Fruit fly (Drosophila melanogaster): ENCODE results near the gene CG14042.

CG14042 gene

DNA sequence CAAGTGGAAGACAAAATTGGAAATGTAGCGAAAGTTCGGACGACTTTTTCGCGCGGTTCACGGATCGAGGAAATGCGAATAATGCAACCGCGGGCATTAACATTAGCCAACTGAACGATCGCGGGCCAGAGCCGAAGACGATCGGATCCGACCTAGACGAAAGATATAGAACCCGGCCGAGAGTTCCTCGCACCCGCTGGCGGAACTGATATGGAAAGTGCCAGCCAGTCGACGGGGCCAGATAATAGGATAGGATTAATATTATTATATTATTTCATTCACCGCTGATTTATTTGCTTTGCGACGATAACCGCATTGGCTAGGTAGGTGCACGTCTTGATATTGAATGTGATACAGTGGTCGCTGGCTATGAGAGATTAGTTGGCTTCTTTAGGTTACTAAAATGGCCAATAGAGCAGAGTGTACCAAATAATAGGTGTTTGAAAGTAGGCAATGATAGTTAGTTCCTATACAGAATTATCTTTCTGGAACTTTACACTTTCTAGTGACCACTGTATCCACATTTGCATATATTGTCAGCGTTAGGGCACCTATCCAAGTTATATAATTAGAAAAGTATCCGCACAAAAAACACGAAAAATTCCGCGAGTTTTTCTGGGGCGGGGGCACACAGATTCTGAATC, 38.0 kb upstream of the CG14042 start (continued):
- TF ChIP-seq Eip74EF (GFP tag; optimal IDR thresholded peaks at IDR 0.05) (no peak), CG7372 (GFP tag; IDR thresholded peaks at IDR 0.05) (peak; percentile 63), slbo (GFP tag; IDR thresholded peaks at IDR 0.05) (peak; percentile 85), CG15696 (tag; optimal IDR thresholded peaks at IDR 0.05) (peak; percentile 76), CG32532 (GFP tag; IDR thresholded peaks at IDR 0.05) (peak; percentile 84), CG15073 (GFP tag; optimal IDR thresholded peaks at IDR 0.05) (peak; percentile 30), ems (GFP tag; optimal IDR thresholded peaks at IDR 0.05) (peak; percentile 61), CG11504 (tag; optimal IDR thresholded peaks at IDR 0.05) (peak; percentile 78), CG1529 (GFP tag; optimal IDR thresholded peaks at IDR 0.05) (no peak), Rx (GFP tag; IDR thresholded peaks at IDR 0.05) (peak; percentile 64), CG31441 (GFP tag; IDR thresholded peaks at IDR 0.05) (peak; percentile 54; the same call in 1 of the 2 replicates), Hr51 (GFP tag; optimal IDR thresholded peaks at IDR 0.05) (peak; percentile 36 to 64), prd (optimal IDR thresholded peaks at IDR 0.05) (no peak), prd (GFP tag; IDR thresholded peaks at IDR 0.05) (peak; percentile 87), gcm (GFP tag; optimal IDR thresholded peaks at IDR 0.05) (no peak), sr (GFP tag; IDR thresholded peaks at IDR 0.05) (peak; percentile 22; the same call in 1 of the 3 replicates), CG18764 (GFP tag; optimal IDR thresholded peaks at IDR 0.05) (peak; percentile 42), CG4404 (GFP tag; IDR thresholded peaks at IDR 0.05) (peak; percentile 78), peb (GFP tag; IDR thresholded peaks at IDR 0.05) (no peak), Deaf1 (tag; optimal IDR thresholded peaks at IDR 0.05) (peak; percentile 41), CG6254 (GFP tag; optimal IDR thresholded peaks at IDR 0.05) (peak; percentile 34), scrt (GFP tag; optimal IDR thresholded peaks at IDR 0.05) (peak; percentile 52), Kr (GFP tag; optimal IDR thresholded peaks at IDR 0.05) (no peak), pros (GFP tag; optimal IDR thresholded peaks at IDR 0.05) (no peak), CG2202 (tag; optimal IDR thresholded peaks at IDR 0.05) (peak; percentile 25), cwo (GFP tag; optimal IDR thresholded peaks at IDR 0.05) (peak; percentile 41), ttk (GFP tag; IDR thresholded peaks at IDR 0.05) (peak; percentile 72; the same call in 1 of the 2 replicates), CG7357 (GFP tag; IDR thresholded peaks at IDR 0.05) (peak; percentile 55; the same call in 1 of the 3 replicates), cad (GFP tag; optimal IDR thresholded peaks at IDR 0.05) (no peak), Ravus (GFP tag; IDR thresholded peaks at IDR 0.05) (no peak; the same call in 1 of the 2 replicates), tgo (GFP tag; IDR thresholded peaks at IDR 0.05) (peak; percentile 73), Adf1 (GFP tag; IDR thresholded peaks at IDR 0.05) (no peak), Spps (tag; optimal IDR thresholded peaks at IDR 0.05) (no peak), CG14965 (GFP tag; optimal IDR thresholded peaks at IDR 0.05; ENCODE audit: borderline replicate concordance) (no peak), HmgD (GFP tag; optimal IDR thresholded peaks at IDR 0.05) (no peak), corto (GFP tag; optimal IDR thresholded peaks at IDR 0.05) (peak; percentile 40), luna (GFP tag; optimal IDR thresholded peaks at IDR 0.05) (peak; percentile 46), Oli (tag; optimal IDR thresholded peaks at IDR 0.05) (peak; percentile 74), ranshi (GFP tag; IDR thresholded peaks at IDR 0.05) (peak; percentile 70; the same call in 1 of the 2 replicates), Dp (GFP tag; optimal IDR thresholded peaks at IDR 0.05) (no peak), crol (GFP tag; IDR thresholded peaks at IDR 0.05) (no peak), vnd (GFP tag; IDR thresholded peaks at IDR 0.05; ENCODE audit: partially characterized antibody) (no peak), h (optimal IDR thresholded peaks at IDR 0.05) (no peak), CG2678 (tag; optimal IDR thresholded peaks at IDR 0.05) (peak; percentile 77), cas (GFP tag; IDR thresholded peaks at IDR 0.05) (no peak), Side (GFP tag; optimal IDR thresholded peaks at IDR 0.05) (peak; percentile 52), CG13624 (GFP tag; optimal IDR thresholded peaks at IDR 0.05) (peak; percentile 55), CG33213 (GFP tag; optimal IDR thresholded peaks at IDR 0.05) (peak; percentile 47), CG3995 (GFP tag; optimal IDR thresholded peaks at IDR 0.05) (peak; percentile 40), CG6813 (GFP tag; optimal IDR thresholded peaks at IDR 0.05) (peak; percentile 53)
